Worm (Caenorhabditis elegans): ENCODE measurements around the gene F09G8.5.

The F09G8.5 gene

ce11 chrIII:8217919-8218318 is 36.9 kb upstream of the F09G8.5 start, which contains the start of gene C30A5.16:
TSS of gene C30A5.16 (plus strand) at chrIII:8218219.
- no peak for TF ChIP-seq gei-17 (GFP tag; optimal IDR thresholded peaks at IDR 0.05)

DNA sequence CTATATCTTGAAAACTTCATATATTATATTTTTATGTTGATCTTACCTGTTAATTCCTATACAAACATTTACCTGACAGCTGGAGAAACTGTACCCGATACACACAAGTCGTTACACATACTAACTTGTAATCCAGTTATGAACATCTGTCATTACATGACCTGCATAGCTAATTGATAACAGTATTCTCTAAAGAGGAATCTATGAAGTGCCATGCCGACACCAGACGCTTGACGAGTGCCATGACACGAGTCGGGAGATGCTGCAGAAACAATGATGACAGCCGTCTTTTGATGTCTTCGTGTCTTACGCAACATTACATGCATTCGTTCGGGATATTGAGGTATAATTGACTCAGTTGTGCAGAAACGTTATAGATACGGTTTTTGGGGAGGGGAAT is 34.7 kb upstream of the F09G8.5 start:
- TF ChIP-seq pha-4 (tag; optimal IDR thresholded peaks at IDR 0.05) = no peak
- no peak for TF ChIP-seq hmg-20 (GFP tag; IDR thresholded peaks at IDR 0.05)
- TF ChIP-seq bed-1 (GFP tag; IDR thresholded peaks at IDR 0.05) = no peak
- no peak for TF ChIP-seq sea-2 (GFP tag; IDR thresholded peaks at IDR 0.05)
- no peak for TF ChIP-seq athp-1 (tag; optimal IDR thresholded peaks at IDR 0.05)
- TF ChIP-seq fkh-3 (tag; optimal IDR thresholded peaks at IDR 0.05) = no peak
- no peak for TF ChIP-seq ztf-22 (GFP tag; optimal IDR thresholded peaks at IDR 0.05)
- TF ChIP-seq madf-10 (tag; optimal IDR thresholded peaks at IDR 0.05) = no peak
- no peak for TF ChIP-seq ceh-100 (GFP tag; IDR thresholded peaks at IDR 0.05)

DNA sequence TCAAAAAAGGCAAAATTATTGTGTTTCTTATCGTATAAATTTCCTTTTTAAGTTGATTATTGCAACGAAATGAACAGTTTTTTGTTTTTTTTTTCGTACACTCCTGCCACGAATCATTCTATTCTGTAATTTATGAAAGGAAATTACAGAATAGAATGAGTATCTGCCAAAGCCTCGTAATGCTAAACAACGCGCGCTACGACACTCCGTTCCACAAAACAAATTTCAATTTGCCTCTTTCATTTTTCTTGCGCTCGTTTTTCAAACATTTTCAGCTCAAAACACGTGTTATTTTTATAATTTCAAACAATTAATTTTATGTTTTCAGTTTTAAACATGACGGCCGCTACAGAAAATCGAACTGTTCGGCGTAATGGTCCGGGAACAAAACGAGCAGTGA is 30.0 kb upstream of the F09G8.5 start, which contains the start of gene mob-4:
mob-4 (plus strand) TSS at position 329 of the 400 bp plus-strand sequence.
- peak; percentile 88 for TF ChIP-seq attf-3 (GFP tag; conservative IDR thresholded peaks at IDR 0.05)
- TF ChIP-seq nfyb-1 (GFP tag; IDR thresholded peaks at IDR 0.05) = no peak

DNA sequence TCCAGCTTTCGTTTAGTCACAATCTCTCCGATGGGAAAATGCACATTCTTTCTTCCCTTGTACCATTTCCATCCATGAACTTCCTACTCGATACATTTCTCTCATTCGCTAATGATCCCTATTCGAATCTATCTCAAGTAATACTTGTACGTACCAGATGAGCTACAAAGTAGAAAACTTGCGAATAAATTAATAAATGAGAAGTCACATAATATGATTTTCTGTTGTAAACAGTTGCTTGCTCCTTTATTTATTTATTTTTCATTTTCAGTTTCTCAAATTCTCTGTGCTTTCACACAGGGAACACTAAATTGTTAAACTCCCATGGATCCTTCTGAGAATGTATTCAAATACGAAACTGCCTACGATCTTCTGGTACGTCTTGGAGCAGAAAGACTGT is 28.6 kb upstream of the F09G8.5 start, which contains the start of gene rfs-1:
rfs-1 (plus strand) TSS at position 301 of the 400 bp plus-strand sequence.
- TF ChIP-seq madf-3 (GFP tag; IDR thresholded peaks at IDR 0.05) (0 out of 2 replicates have a peak, but pooled peaks have one; percentile 40), B0336.3 (GFP tag; IDR thresholded peaks at IDR 0.05) (peak; percentile 55; the same call in 1 of the 2 replicates), D2030.7 (GFP tag; IDR thresholded peaks at IDR 0.05) (no peak)

- no peak for TF ChIP-seq F23B12.7 (tag; optimal IDR thresholded peaks at IDR 0.05; ENCODE audit: insufficient read depth)
- TF ChIP-seq lsy-27 (tag; optimal IDR thresholded peaks at IDR 0.05; ENCODE audit: borderline replicate concordance, insufficient read depth) = no peak
- no peak for TF ChIP-seq dpl-1 (GFP tag; optimal IDR thresholded peaks at IDR 0.05)
- peak; percentile 79 for TF ChIP-seq chd-7 (tag; optimal IDR thresholded peaks at IDR 0.05)
- TF ChIP-seq ceh-58 (GFP tag; IDR thresholded peaks at IDR 0.05) = no peak
- peak; percentile 35 for TF ChIP-seq ztf-22 (GFP tag; optimal IDR thresholded peaks at IDR 0.05)
- TF ChIP-seq zfh-2 (GFP tag; conservative IDR thresholded peaks at IDR 0.05) = peak; percentile 98
- TF ChIP-seq let-607 (tag; optimal IDR thresholded peaks at IDR 0.05) = peak in 1 of 2 experiments; percentile 43
- TF ChIP-seq somi-1 (GFP tag; optimal IDR thresholded peaks at IDR 0.05) = peak; percentile 63
- TF ChIP-seq T07F8.4 (tag; optimal IDR thresholded peaks at IDR 0.05) = no peak
- TF ChIP-seq F37B4.10 (GFP tag; IDR thresholded peaks at IDR 0.05) = no peak
- TF ChIP-seq pbrm-1 (GFP tag; IDR thresholded peaks at IDR 0.05) = peak; percentile 68; the same call in 1 of the 2 replicates
- no peak for TF ChIP-seq B0035.1 (tag; optimal IDR thresholded peaks at IDR 0.05)
- no peak for TF ChIP-seq attf-6 (GFP tag; IDR thresholded peaks at IDR 0.05)
- TF ChIP-seq unc-62 (GFP tag; optimal IDR thresholded peaks at IDR 0.05) = no peak
- TF ChIP-seq dpff-1 (tag; optimal IDR thresholded peaks at IDR 0.05) = no peak
- no peak for TF ChIP-seq F57C9.4 (tag; optimal IDR thresholded peaks at IDR 0.05)
- no peak for TF ChIP-seq xnd-1 (tag; optimal IDR thresholded peaks at IDR 0.05)
- no peak for TF ChIP-seq mel-28 (tag; optimal IDR thresholded peaks at IDR 0.05; ENCODE audit: borderline replicate concordance)
- peak; percentile 57; the same call in 1 of the 2 replicates for TF ChIP-seq cebp-1 (GFP tag; IDR thresholded peaks at IDR 0.05)
- peak; percentile 92 for TF ChIP-seq cebp-1 (tag; optimal IDR thresholded peaks at IDR 0.05)
- TF ChIP-seq nhr-179 (tag; optimal IDR thresholded peaks at IDR 0.05) = no peak
- TF ChIP-seq repo-1 (tag; optimal IDR thresholded peaks at IDR 0.05) = peak; percentile 30
- no peak for TF ChIP-seq F39B2.1 (GFP tag; IDR thresholded peaks at IDR 0.05)
- TF ChIP-seq tbx-9 (tag; optimal IDR thresholded peaks at IDR 0.05; ENCODE audit: borderline replicate concordance) = no peak
- peak; percentile 42 for TF ChIP-seq ceh-100 (GFP tag; IDR thresholded peaks at IDR 0.05)
- no peak for TF ChIP-seq rpc-1 (optimal IDR thresholded peaks at IDR 0.05)
- TF ChIP-seq rpc-1 (tag; optimal IDR thresholded peaks at IDR 0.05) = no peak
- no peak for TF ChIP-seq Y53F4B.3 (GFP tag; IDR thresholded peaks at IDR 0.05)
- no peak for TF ChIP-seq hlh-12 (tag; optimal IDR thresholded peaks at IDR 0.05)
These were observed 27.3 kb upstream of the F09G8.5 start, which contains the start of gene fbxl-1 for ce11 chrIII:8227511-8227910. TSS of gene fbxl-1 (plus strand) at chrIII:8227830.
